Fruit fly (Drosophila melanogaster) whole organism, prepupa: ENCODE measurements around the gene sgg.

Experiments used
- Blimp-1 ChIP-seq: fragments of 200-800 bp; sonication (Bioruptor generic); optimal IDR thresholded peaks from 3 replicates; lab custom pipeline; 2017; ENCODE audit warnings: missing biosample characterization, missing genetic modification characterization, mild to moderate bottlenecking, moderate library complexity, missing genetic modification reagents
- CG11294 ChIP-seq: fragments of 200-800 bp; sonication (Bioruptor generic); IDR thresholded peaks from 2 replicates; pipeline ENCODE4 v1.3.6; 2022; ENCODE audit warnings: missing biosample characterization, missing genetic modification characterization
- CG11762 ChIP-seq: fragments of 200-800 bp; sonication (Bioruptor generic); optimal IDR thresholded peaks from 3 replicates; lab custom pipeline; 2016; ENCODE audit warnings: missing biosample characterization, missing genetic modification characterization; ENCODE audit not compliant: insufficient read depth
- CG11902 ChIP-seq: fragments of 200-800 bp; sonication (Bioruptor generic); optimal IDR thresholded peaks from 3 replicates; lab custom pipeline; 2016; ENCODE audit warnings: missing biosample characterization, missing genetic modification characterization
- CG34406 ChIP-seq: fragments of 200-800 bp; sonication (Bioruptor generic); optimal IDR thresholded peaks from 3 replicates; lab custom pipeline; 2016; ENCODE audit warnings: missing biosample characterization, missing genetic modification characterization
- CG6163 ChIP-seq: fragments of 200-800 bp; sonication (Bioruptor generic); IDR thresholded peaks from 3 replicates; pipeline ENCODE4 v1.3.6; 2022; ENCODE audit warnings: missing biosample characterization, missing genetic modification characterization
- Gug ChIP-seq: fragments of 200-800 bp; sonication (Bioruptor generic); IDR thresholded peaks from 2 replicates; pipeline ENCODE4 v1.3.6; 2022; ENCODE audit warnings: missing biosample characterization, missing genetic modification characterization
- OdsH ChIP-seq: fragments of 200-800 bp; sonication (Bioruptor generic); optimal IDR thresholded peaks from 3 replicates; lab custom pipeline; 2016; ENCODE audit warnings: missing biosample characterization, missing genetic modification characterization
- Sox102F ChIP-seq: fragments of 200-800 bp; sonication (Bioruptor generic); optimal IDR thresholded peaks from 2 replicates; lab custom pipeline; 2016; ENCODE audit warnings: missing biosample characterization, mild to moderate bottlenecking, missing genetic modification characterization
- acj6 ChIP-seq: fragments of 200-800 bp; sonication (Bioruptor generic); optimal IDR thresholded peaks from 3 replicates; lab custom pipeline; 2016; ENCODE audit warnings: missing biosample characterization, missing genetic modification characterization
- fd59A ChIP-seq: fragments of 200-800 bp; sonication (Bioruptor generic); optimal IDR thresholded peaks from 2 replicates; lab custom pipeline; 2017; ENCODE audit warnings: missing biosample characterization, mild to moderate bottlenecking, missing genetic modification characterization, missing genetic modification reagents
- pdm3 ChIP-seq: fragments of 200-800 bp; sonication (Bioruptor generic); optimal IDR thresholded peaks from 3 replicates; lab custom pipeline; 2016; ENCODE audit warnings: missing biosample characterization, missing genetic modification characterization
- svp ChIP-seq: fragments of 200-800 bp; sonication (Bioruptor generic); peaks from one replicate; lab custom pipeline; 2016; ENCODE audit warnings: missing biosample characterization, missing genetic modification characterization
- topi ChIP-seq: fragments of 200-800 bp; sonication (Bioruptor generic); optimal IDR thresholded peaks from 3 replicates; lab custom pipeline; 2016; ENCODE audit warnings: missing biosample characterization, missing genetic modification characterization

- TF ChIP-seq acj6 (no peak), fd59A (GFP tag; lab: Kevin White, UChicago) (no peak), pdm3 (GFP tag; lab: Kevin White, UChicago) (no peak), Blimp-1 (GFP tag; lab: Kevin White, UChicago) (no peak), CG11902 (GFP tag; lab: Kevin White, UChicago) (no peak), CG11294 (GFP tag; lab: Robert Waterston, UW) (no peak), CG6163 (GFP tag; lab: Robert Waterston, UW) (no peak), Gug (GFP tag; lab: Robert Waterston, UW) (no peak), topi (no peak), OdsH (GFP tag; lab: Kevin White, UChicago) (no peak), svp (no peak), CG34406 (no peak), Sox102F (GFP tag; lab: Kevin White, UChicago) (no peak), CG11762 (no peak)
Observed at dm6 chrX:2625009-2625408, 8.7 kb upstream of the sgg start.
